Fruit fly (Drosophila melanogaster) whole organism, larva: Measurements from ENCODE around the gene Peritrophin-15b.

ENCODE experiments used
- noc ChIP-seq: fragments of 200-800 bp; sonication (Bioruptor generic); optimal IDR thresholded peaks from 3 replicates; lab custom pipeline; 2019; ENCODE audit warnings: missing biosample characterization, mild to moderate bottlenecking, missing genetic modification characterization, moderate library complexity

The Peritrophin-15b gene

DNA sequence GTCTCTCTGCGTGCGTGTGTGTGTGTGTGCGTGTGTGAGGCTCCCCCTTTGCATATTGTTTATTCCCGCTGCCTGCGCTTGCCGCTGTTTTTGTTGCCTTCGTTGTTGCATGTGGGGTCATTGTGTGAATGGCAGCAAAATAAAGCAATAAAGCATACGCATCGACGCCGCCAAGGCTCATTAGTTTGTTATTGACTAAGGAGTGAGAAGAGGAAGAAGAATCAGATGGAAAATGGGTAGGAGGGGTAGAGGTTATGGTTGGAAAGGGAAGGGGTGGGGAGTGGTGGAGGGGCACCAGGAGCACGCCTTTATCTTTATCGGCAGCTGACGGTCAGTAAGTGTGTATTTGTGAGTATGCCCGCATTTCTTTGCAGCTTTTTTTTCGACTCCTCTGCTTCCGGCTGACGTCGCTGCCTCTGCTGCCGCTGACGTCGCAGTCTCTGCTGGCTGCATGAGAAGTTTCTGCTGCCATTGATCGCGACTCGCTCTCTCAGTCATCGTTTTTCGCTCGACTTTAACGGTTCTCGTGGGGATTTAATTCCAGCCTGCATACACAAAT, 24.7 kb upstream of the Peritrophin-15b start:
- TF ChIP-seq noc (tag; lab: Kevin White, UChicago): no peak

DNA sequence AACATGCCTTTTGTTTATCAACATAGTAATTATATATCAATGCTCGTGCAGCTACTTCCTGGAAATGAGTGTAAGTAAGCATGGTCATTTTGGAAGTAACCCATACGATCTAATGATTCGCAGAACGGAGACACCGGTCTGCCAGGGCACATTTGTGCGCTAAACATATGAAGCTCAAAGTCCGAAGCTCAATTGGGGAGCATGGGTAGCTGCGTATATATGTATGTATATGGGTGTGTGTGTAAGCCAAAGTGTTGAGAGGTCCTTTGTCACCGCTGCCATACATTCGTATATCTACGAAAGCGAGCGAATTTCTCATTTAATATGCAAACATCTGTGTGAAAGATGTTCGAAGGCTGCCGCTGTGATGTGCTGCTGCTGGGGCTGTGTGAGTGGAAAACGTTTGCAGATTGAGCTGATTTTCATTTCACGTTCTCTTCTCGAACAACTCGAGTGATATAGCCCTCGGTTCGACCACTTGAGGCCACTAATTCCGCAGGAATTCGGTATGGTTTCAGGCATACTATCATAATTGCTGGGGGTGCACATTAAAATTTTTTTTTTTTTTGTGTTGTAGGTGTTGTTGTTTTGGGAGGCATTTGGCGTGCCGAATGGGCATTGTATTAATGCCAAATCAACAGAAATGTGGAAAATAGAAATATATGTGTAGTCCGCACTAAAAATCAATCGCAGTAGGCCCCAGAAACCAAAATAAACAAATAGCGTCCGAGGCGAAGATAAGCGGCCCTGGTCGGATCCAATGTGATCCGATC, 23.6 kb upstream of the Peritrophin-15b start:
- TF ChIP-seq noc (tag; lab: Kevin White, UChicago): no peak

- no peak for TF ChIP-seq noc (tag; lab: Kevin White, UChicago)
Observed at dm6 chr2L:8417562-8417961, 22.8 kb upstream of the Peritrophin-15b start.

DNA sequence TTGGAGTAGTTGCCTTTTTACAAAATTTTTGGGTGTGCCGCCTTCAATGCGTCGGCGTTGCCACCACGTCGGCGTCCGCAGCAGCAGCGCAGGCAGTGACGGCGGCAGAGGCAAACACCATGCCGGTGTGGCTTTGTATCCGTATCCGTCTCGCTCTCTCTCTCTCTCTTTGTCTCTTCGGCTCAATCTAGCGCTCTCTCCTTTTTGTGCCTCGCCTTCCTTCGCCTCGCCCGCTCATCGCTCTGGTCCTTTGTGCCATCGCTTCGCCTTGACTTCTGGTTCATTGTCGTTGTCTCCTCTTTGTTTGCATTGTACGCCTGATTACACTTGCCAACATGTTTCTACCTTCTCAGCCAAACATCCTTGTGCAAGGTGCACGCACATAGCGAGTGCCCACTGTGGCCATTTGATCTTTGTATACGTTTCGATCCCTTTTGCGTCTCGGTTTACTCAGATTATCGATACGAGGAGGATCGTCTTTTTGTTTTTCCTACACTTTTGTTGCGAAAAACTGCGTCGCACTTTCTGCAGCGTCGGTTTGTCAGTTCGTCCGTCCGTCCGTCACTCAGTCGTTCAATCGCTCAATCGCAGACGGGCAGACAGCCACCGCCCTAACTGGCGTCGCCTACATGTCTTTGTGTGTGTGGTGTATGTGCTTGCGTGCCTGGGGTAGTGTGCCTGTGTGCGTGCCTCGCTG, 21.8 kb upstream of the Peritrophin-15b start:
- peak; percentile 21 for TF ChIP-seq noc (tag; lab: Kevin White, UChicago)

- TF ChIP-seq noc (tag; lab: Kevin White, UChicago): no peak
Observed at dm6 chr2L:8414887-8415883, 20.4 kb upstream of the Peritrophin-15b start, which contains the start of the genes CG13398 and Akap200. CG13398 (minus strand) TSS chr2L:8415256. Akap200 (plus strand) TSS chr2L:8415690.

DNA sequence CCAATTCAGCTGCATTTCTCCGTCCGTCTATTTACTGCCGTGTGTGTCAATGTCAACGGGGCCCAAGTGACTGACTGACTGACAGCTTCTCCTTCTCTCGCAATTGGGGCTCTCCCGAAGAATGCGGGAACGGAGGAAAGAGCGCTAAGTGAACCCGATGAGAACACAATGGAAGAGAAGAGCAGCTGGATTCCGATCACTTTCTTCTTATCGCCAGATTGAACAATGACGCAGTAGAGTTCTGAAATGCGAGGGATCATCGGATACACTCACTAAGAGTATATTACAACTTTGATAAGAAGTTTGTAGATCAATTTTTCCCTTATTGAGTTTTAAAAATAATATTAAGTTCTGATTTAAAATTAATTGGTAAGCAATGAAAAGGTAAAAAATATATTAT, 16.8 kb upstream of the Peritrophin-15b start, which contains the start of gene Naglu:
Gene Naglu (minus strand): TSS at position 339 of the 400 bp plus-strand sequence.
- TF ChIP-seq noc (tag; lab: Kevin White, UChicago): no peak

- peak; percentile 44 for TF ChIP-seq noc (tag; lab: Kevin White, UChicago)
Observed at dm6 chr2L:8403286-8404270, 8.8 kb upstream of the Peritrophin-15b start, which contains the start of gene emb. emb (plus strand) TSS chr2L:8403573.

DNA sequence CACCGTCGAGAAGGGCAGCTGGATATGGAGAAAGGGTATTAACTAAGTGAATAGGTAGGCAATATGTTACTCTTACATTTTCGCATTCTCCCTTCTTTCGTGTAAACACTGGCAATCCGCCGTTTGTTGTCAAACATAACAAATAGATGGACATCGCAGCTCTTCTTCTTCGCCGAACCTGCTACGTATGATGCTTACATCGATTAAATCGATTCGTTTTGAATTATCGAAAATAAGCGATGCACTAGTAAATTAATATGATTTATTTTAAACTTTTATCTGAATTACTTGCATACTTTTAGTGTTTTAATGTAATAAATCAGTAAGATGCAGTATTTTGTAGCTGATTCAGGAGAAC, 8.2 kb upstream of the Peritrophin-15b start, which contains the start of gene fy:
Gene fy (minus strand): TSS at position 353 of the 358 bp plus-strand sequence.
- TF ChIP-seq noc (tag; lab: Kevin White, UChicago): no peak

- no peak for TF ChIP-seq noc (tag; lab: Kevin White, UChicago)
Observed at dm6 chr2L:8399863-8400598, 5.3 kb upstream of the Peritrophin-15b start, which contains the start of gene CG31898. CG31898 (plus strand) TSS chr2L:8400421.

DNA sequence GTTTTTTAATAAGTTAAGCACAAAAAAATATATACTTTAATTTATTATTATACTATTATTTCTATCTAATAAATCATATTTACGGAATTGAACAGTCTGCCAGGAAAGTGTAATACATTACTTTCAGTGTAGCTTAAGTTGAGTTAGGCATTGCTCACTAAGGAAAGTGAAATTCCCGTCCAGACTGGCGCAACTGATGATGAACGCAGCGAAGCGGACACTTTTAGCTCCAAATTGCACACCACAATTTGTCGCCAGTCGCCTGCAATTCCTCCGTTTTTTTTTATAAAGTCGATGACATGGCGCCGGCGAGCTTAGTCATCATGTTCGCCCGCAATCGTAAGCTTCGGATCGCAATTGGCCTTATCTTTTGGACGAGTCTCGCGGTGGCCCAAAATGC, 4.0 kb upstream of the Peritrophin-15b start, which contains the start of gene CG13386:
Gene CG13386 (plus strand): TSS at position 301 of the 400 bp plus-strand sequence.
- no peak for TF ChIP-seq noc (tag; lab: Kevin White, UChicago)

- no peak for TF ChIP-seq noc (tag; lab: Kevin White, UChicago)
Observed at dm6 chr2L:8395996-8396699, 1.4 kb upstream of the Peritrophin-15b start, which contains the start of the genes Peritrophin-15a and CG13385. Peritrophin-15a (minus strand) TSS chr2L:8396096. CG13385 (plus strand) TSS chr2L:8396649.

- TF ChIP-seq noc (tag; lab: Kevin White, UChicago): no peak
Observed at dm6 chr2L:8394180-8394579, 560 bp downstream of the Peritrophin-15b start, which contains the start of gene lectin-29Ca. lectin-29Ca (minus strand) TSS chr2L:8394280.
